Worm (Caenorhabditis elegans) whole organism, L3 larva: ENCODE measurements around the gene C18H7.4.

Experiments
- R02D3.7 ChIP-seq: fragments of 150-350 bp; optimal IDR thresholded peaks from 2 replicates; lab custom pipeline; 2014; ENCODE audit warnings: missing biosample characterization, missing genetic modification characterization
- aly-2 ChIP-seq: fragments of 150-350 bp; optimal IDR thresholded peaks from 2 replicates; lab custom pipeline; 2014; ENCODE audit warnings: missing biosample characterization, missing genetic modification characterization
- ceh-82 ChIP-seq: fragments of 150-350 bp; optimal IDR thresholded peaks from 2 replicates; lab custom pipeline; 2014; ENCODE audit warnings: missing biosample characterization, missing genetic modification characterization
- ceh-9 ChIP-seq: sonication (generic microtip); optimal IDR thresholded peaks from 2 replicates; lab custom pipeline; 2018; ENCODE audit warnings: missing biosample characterization, missing genetic modification characterization
- daf-12 ChIP-seq: fragments of 150-350 bp; optimal IDR thresholded peaks from 2 replicates; lab custom pipeline; 2014; ENCODE audit warnings: missing biosample characterization, missing genetic modification reagents, missing genetic modification characterization
- egl-5 ChIP-seq: fragments of 150-350 bp; optimal IDR thresholded peaks from 2 replicates; lab custom pipeline; 2017; ENCODE audit warnings: missing biosample characterization, missing genetic modification reagents, missing genetic modification characterization, inconsistent platforms
- elt-1 ChIP-seq: fragments of 150-350 bp; optimal IDR thresholded peaks from 2 replicates; lab custom pipeline; 2014; ENCODE audit warnings: missing biosample characterization, missing genetic modification characterization
- elt-2 ChIP-seq: sonication (generic microtip); optimal IDR thresholded peaks from 2 replicates; lab custom pipeline; 2016; ENCODE audit warnings: missing genetic modification reagents, mild to moderate bottlenecking, missing genetic modification characterization, missing compliant biosample characterization
- eor-1 ChIP-seq, 2 experiments: fragments of 150-350 bp; optimal IDR thresholded peaks; 2 replicates each; lab custom pipeline; 2014 to 2018; ENCODE audit warnings: missing biosample characterization in 2 of 2, missing genetic modification characterization in 2 of 2
- fkh-10 ChIP-seq: sonication (generic microtip); optimal IDR thresholded peaks from 2 replicates; lab custom pipeline; 2017; ENCODE audit warnings: missing biosample characterization, missing genetic modification reagents, missing genetic modification characterization
- fkh-2 ChIP-seq: fragments of 150-350 bp; optimal IDR thresholded peaks from 2 replicates; lab custom pipeline; 2014; ENCODE audit warnings: missing biosample characterization, missing genetic modification reagents, missing genetic modification characterization
- fos-1 ChIP-seq: fragments of 150-350 bp; optimal IDR thresholded peaks from 2 replicates; lab custom pipeline; 2014; ENCODE audit warnings: missing biosample characterization, missing genetic modification characterization
- hmg-11 ChIP-seq: sonication (generic microtip); optimal IDR thresholded peaks from 2 replicates; lab custom pipeline; 2016; ENCODE audit warnings: missing genetic modification characterization, missing compliant biosample characterization
- jun-1 ChIP-seq: fragments of 150-350 bp; optimal IDR thresholded peaks from 2 replicates; lab custom pipeline; 2014; ENCODE audit warnings: missing biosample characterization, missing genetic modification reagents, missing genetic modification characterization
- lin-15B ChIP-seq: fragments of 150-350 bp; optimal IDR thresholded peaks from 2 replicates; lab custom pipeline; 2014; ENCODE audit warnings: missing biosample characterization, missing genetic modification characterization
- lin-39 ChIP-seq: fragments of 150-350 bp; optimal IDR thresholded peaks from 2 replicates; lab custom pipeline; 2018; ENCODE audit warnings: missing biosample characterization, missing genetic modification reagents, missing genetic modification characterization
- mdl-1 ChIP-seq: fragments of 150-350 bp; optimal IDR thresholded peaks from 2 replicates; lab custom pipeline; 2014; ENCODE audit warnings: missing biosample characterization, missing genetic modification characterization
- nhr-11 ChIP-seq: fragments of 150-350 bp; optimal IDR thresholded peaks from 2 replicates; lab custom pipeline; 2014; ENCODE audit warnings: missing biosample characterization, missing genetic modification characterization
- nhr-12 ChIP-seq: fragments of 150-350 bp; optimal IDR thresholded peaks from 2 replicates; lab custom pipeline; 2014; ENCODE audit warnings: missing biosample characterization, missing genetic modification characterization
- nhr-23 ChIP-seq: fragments of 150-350 bp; optimal IDR thresholded peaks from 2 replicates; lab custom pipeline; 2014; ENCODE audit warnings: missing biosample characterization, missing genetic modification reagents, missing genetic modification characterization
- nhr-237 ChIP-seq: fragments of 150-350 bp; optimal IDR thresholded peaks from 2 replicates; lab custom pipeline; 2014; ENCODE audit warnings: missing biosample characterization, missing genetic modification characterization
- nhr-25 ChIP-seq: sonication (generic microtip); optimal IDR thresholded peaks from 2 replicates; lab custom pipeline; 2017; ENCODE audit warnings: missing biosample characterization, missing genetic modification characterization
- nhr-28 ChIP-seq: fragments of 150-350 bp; optimal IDR thresholded peaks from 2 replicates; lab custom pipeline; 2014; ENCODE audit warnings: missing biosample characterization, missing genetic modification characterization
- nhr-43 ChIP-seq: sonication (generic microtip); optimal IDR thresholded peaks from 2 replicates; lab custom pipeline; 2016; ENCODE audit warnings: mild to moderate bottlenecking, missing genetic modification characterization, missing compliant biosample characterization; ENCODE audit not compliant: poor library complexity, severe bottlenecking
- nhr-76 ChIP-seq: fragments of 150-350 bp; sonication (generic microtip); optimal IDR thresholded peaks from 5 replicates; lab custom pipeline; 2014; ENCODE audit warnings: missing biosample characterization, missing genetic modification characterization
- nhr-77 ChIP-seq: fragments of 150-350 bp; optimal IDR thresholded peaks from 2 replicates; lab custom pipeline; 2014; ENCODE audit warnings: missing biosample characterization, missing genetic modification characterization
- pha-4 ChIP-seq: fragments of 150-350 bp; optimal IDR thresholded peaks from 2 replicates; lab custom pipeline; 2014; ENCODE audit warnings: missing biosample characterization, missing genetic modification reagents, missing genetic modification characterization
- sea-2 ChIP-seq: fragments of 150-350 bp; sonication (generic microtip); optimal IDR thresholded peaks from 4 replicates; lab custom pipeline; 2014; ENCODE audit warnings: missing biosample characterization, missing genetic modification reagents, missing genetic modification characterization
- skn-1 ChIP-seq: fragments of 150-350 bp; optimal IDR thresholded peaks from 2 replicates; lab custom pipeline; 2014; ENCODE audit warnings: missing biosample characterization, missing genetic modification characterization
- tbx-2 ChIP-seq: sonication (generic microtip); optimal IDR thresholded peaks from 2 replicates; lab custom pipeline; 2016; ENCODE audit warnings: mild to moderate bottlenecking, missing genetic modification characterization, missing compliant biosample characterization
- unc-62 ChIP-seq: fragments of 150-350 bp; sonication (generic microtip); optimal IDR thresholded peaks from 4 replicates; lab custom pipeline; 2014; ENCODE audit warnings: missing biosample characterization, missing genetic modification reagents, missing genetic modification characterization
- ztf-11 ChIP-seq: fragments of 150-350 bp; optimal IDR thresholded peaks from 2 replicates; lab custom pipeline; 2014; ENCODE audit warnings: missing biosample characterization, missing genetic modification characterization
- ztf-4 ChIP-seq: fragments of 150-350 bp; optimal IDR thresholded peaks from 2 replicates; lab custom pipeline; 2014; ENCODE audit warnings: missing biosample characterization, missing genetic modification characterization

The C18H7.4 gene

DNA sequence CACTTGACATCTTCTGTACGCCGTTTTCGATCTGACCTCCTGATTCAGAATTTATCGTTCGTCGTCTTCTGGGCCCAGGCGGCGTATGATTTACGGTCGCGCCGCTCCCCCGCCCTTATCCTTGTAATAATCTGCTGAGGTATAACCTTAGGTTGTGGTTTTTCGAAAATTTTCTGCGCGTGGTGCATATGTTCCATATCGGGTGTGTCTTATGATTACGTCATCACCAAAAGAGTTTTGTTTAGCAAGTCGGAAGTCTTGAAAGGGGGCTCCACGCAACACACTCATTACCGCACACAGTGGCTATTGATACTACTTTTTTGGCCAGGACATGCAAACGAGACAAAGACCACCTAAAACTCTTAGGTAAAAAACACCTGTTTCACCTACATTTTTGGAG, 32.3 kb upstream of the C18H7.4 start:
- TF ChIP-seq nhr-77 (tag; lab: Kevin White, UChicago) (no peak), nhr-23 (tag; lab: Kevin White, UChicago) (no peak), ceh-82 (no peak), pha-4 (tag; lab: Kevin White, UChicago) (no peak), unc-62 (GFP tag; lab: Kevin White, UChicago) (no peak), nhr-76 (tag; lab: Kevin White, UChicago) (no peak), egl-5 (no peak), ztf-11 (tag; lab: Kevin White, UChicago) (no peak), mdl-1 (tag; lab: Kevin White, UChicago) (no peak), daf-12 (tag; lab: Kevin White, UChicago) (no peak), R02D3.7 (tag; lab: Kevin White, UChicago) (no peak), eor-1 (tag; optimal IDR thresholded peaks at IDR 0.05; lab: Kevin White, UChicago) (no peak), nhr-12 (tag; lab: Kevin White, UChicago) (no peak), nhr-11 (no peak), fkh-2 (tag; lab: Kevin White, UChicago) (no peak), ceh-9 (tag; lab: Kevin White, UChicago) (no peak), nhr-25 (no peak), aly-2 (tag; lab: Kevin White, UChicago) (no peak), lin-39 (no peak), lin-15B (no peak)
- TF ChIP-seq, all 47 proteins: peak for 0

DNA sequence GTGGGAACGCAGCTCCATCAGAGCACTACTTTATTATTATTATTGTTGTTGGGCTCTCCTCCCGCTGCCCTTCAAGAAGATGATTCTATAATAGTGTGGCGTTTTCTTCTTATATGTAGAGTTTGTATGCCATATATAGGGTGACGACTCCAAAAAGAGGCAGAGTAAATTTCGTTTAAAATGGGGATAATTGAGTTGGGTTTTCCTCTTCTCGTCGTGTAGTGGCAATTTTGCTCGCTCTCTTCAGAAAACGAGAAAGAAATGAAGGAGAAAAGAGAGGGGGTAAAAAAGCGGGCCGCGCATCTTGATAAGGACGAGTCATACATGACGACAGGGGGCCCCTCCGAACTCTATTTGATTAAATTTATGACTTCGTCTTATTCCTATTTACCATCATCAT, 29.7 kb upstream of the C18H7.4 start:
- no peak for TF ChIP-seq nhr-237 (tag; lab: Kevin White, UChicago)
- peak; percentile 50 for TF ChIP-seq fkh-10 (GFP tag; lab: Kevin White, UChicago)

DNA sequence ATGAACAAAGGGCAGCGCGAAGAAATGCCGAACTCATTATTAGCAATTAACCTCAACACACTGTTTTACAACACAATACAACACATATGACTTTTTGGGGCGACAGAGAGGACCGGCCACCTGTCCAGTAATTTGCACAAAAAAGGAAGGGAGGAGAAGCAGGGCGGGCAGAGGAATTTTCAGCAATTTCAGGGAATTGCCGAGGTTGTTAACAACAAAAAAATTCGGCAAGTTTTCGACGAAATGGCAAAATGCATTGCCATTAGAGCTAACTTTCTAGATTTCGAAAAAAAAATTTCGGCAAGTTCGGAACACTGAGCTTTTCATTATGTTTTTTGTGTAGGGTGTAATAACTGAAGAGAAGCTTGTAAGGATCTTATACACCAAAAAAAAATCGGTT, 29.1 kb upstream of the C18H7.4 start:
- TF ChIP-seq unc-62 (GFP tag; lab: Kevin White, UChicago) = no peak
- TF ChIP-seq elt-1 (tag; lab: Kevin White, UChicago) = no peak
- TF ChIP-seq mdl-1 (tag; lab: Kevin White, UChicago) = no peak
- TF ChIP-seq nhr-11 = no peak
- TF ChIP-seq ztf-4 (tag; lab: Kevin White, UChicago) = no peak
- TF ChIP-seq nhr-25 = no peak
- no peak for TF ChIP-seq nhr-28
- no peak for TF ChIP-seq sea-2
- no peak for TF ChIP-seq daf-12 (tag; lab: Kevin White, UChicago)
- TF ChIP-seq jun-1 (tag; lab: Kevin White, UChicago) = no peak
- no peak for TF ChIP-seq ceh-82
- no peak for TF ChIP-seq pha-4 (tag; lab: Kevin White, UChicago)
- TF ChIP-seq nhr-43 (tag; lab: Kevin White, UChicago) = no peak
- no peak for TF ChIP-seq tbx-2 (tag; lab: Kevin White, UChicago)
- TF ChIP-seq skn-1 (tag; lab: Kevin White, UChicago) = no peak
- TF ChIP-seq nhr-237 (tag; lab: Kevin White, UChicago) = no peak
- no peak for TF ChIP-seq lin-15B
- no peak for TF ChIP-seq nhr-76 (tag; lab: Kevin White, UChicago)

DNA sequence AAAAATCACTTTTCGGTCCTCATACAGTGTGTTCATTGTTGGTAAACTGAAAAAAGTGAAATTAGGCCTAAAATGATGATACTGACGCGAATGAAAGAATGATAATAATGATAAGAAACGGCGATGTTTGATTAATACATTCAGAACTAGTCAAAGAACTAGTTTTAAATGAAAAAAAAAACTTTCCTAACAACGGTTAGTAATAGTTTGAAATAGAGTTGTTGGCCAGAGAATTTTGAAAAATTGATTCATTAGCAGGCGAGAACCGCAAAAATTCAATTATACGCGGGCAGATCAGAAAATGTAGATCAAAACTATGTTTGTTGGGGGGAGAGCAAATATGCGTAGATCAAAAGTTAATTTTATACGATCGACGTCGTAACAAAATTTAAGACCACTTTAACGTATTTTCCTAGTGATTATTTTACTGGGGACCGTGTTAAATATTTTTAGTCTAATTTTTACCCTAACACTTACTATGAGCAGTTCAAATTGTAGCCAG, 22.3 kb upstream of the C18H7.4 start, which contains the start of gene F56A11.5:
TSS of gene F56A11.5 (minus strand) at position 51 of the 502 bp plus-strand sequence.
- no peak for TF ChIP-seq R02D3.7 (tag; lab: Kevin White, UChicago)
- TF ChIP-seq fkh-10 (GFP tag; lab: Kevin White, UChicago) = no peak
- TF ChIP-seq skn-1 (tag; lab: Kevin White, UChicago) = peak; percentile 16
- TF ChIP-seq, all 47 proteins: peak for 1

DNA sequence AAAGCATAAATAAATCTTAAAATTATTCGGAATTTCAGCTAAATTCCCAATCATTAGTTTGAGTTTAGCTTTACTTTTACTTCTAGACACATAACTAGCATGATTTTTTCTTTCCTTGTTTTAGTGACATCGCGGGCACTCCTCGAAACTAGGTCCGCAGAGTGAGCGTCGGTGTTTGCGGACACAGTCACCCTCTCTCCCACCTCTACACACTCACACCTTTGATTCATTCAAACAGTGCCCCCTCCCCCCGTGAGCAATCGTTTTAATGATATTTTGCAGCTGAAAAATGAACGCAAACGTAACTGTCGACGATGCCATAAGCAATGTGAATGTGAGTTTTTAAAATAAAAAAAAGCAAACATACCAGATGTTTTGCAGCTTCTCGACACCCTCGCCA, 20.6 kb upstream of the C18H7.4 start, which contains the start of gene gex-2:
TSS of gene gex-2 (plus strand) at position 283 of the 400 bp plus-strand sequence.
- TF ChIP-seq elt-2 (peak; percentile 26), hmg-11 (tag; lab: Kevin White, UChicago) (peak; percentile 21), ztf-4 (tag; lab: Kevin White, UChicago) (no peak)

DNA sequence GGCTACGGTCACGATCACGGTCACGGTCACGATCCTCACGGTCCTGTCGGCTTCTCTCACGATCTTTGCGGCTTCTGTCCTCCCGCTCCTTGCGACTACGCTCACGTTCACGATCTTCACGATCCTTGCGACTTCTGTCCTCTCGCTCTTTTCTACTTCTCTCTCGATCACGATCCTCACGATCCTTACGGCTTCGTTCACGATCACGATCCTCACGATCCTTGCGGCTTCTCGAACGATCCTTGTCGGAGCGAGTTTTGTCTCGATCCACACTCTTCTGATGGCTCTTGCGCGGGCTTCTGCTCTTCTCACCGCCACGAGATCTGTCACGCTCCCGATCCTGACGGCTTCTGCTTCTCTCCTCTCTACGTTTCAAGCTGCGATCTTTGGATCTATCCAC, 12.6 kb upstream of the C18H7.4 start:
- no peak for TF ChIP-seq unc-62 (GFP tag; lab: Kevin White, UChicago)
- no peak for TF ChIP-seq daf-12 (tag; lab: Kevin White, UChicago)
- TF ChIP-seq lin-15B = no peak
- no peak for TF ChIP-seq nhr-237 (tag; lab: Kevin White, UChicago)
- no peak for TF ChIP-seq ceh-9 (tag; lab: Kevin White, UChicago)
- no peak for TF ChIP-seq nhr-76 (tag; lab: Kevin White, UChicago)
- TF ChIP-seq fos-1 (tag; lab: Kevin White, UChicago) = no peak
